Fruit fly (Drosophila melanogaster) whole organism, prepupa: Measurements from ENCODE around the gene CG13692.
A peak's percentile ranks its signal among the peaks of the same experiment; 100 is the strongest.

Experiments used
- Blimp-1 ChIP-seq: fragments of 200-800 bp; sonication (Bioruptor generic); optimal IDR thresholded peaks from 3 replicates; lab custom pipeline; 2017; ENCODE audit warnings: missing biosample characterization, missing genetic modification characterization, mild to moderate bottlenecking, moderate library complexity, missing genetic modification reagents
- CG10631 ChIP-seq: fragments of 200-800 bp; sonication (Bioruptor generic); optimal IDR thresholded peaks from 2 replicates; lab custom pipeline; 2016; ENCODE audit warnings: missing biosample characterization, missing genetic modification characterization
- CG11294 ChIP-seq: fragments of 200-800 bp; sonication (Bioruptor generic); IDR thresholded peaks from 2 replicates; pipeline ENCODE4 v1.3.6; 2022; ENCODE audit warnings: missing biosample characterization, missing genetic modification characterization
- CG1621 ChIP-seq: fragments of 200-800 bp; sonication (Bioruptor generic); optimal IDR thresholded peaks from 3 replicates; lab custom pipeline; 2018; ENCODE audit warnings: missing biosample characterization, mild to moderate bottlenecking, missing genetic modification characterization
- CG16779 ChIP-seq: fragments of 200-800 bp; sonication (Bioruptor generic); optimal IDR thresholded peaks from 3 replicates; lab custom pipeline; 2017; ENCODE audit warnings: missing biosample characterization, mild to moderate bottlenecking, missing genetic modification characterization
- CG3032 ChIP-seq: fragments of 200-800 bp; optimal IDR thresholded peaks from 2 replicates; lab custom pipeline; 2019; ENCODE audit warnings: missing biosample characterization, mild to moderate bottlenecking, missing genetic modification characterization, moderate library complexity
- CG31627 ChIP-seq: fragments of 200-800 bp; sonication (Bioruptor generic); optimal IDR thresholded peaks from 3 replicates; lab custom pipeline; 2016; ENCODE audit warnings: missing biosample characterization, missing genetic modification characterization
- CG32006 ChIP-seq: fragments of 200-800 bp; sonication (Bioruptor generic); optimal IDR thresholded peaks from 3 replicates; lab custom pipeline; 2017; ENCODE audit warnings: missing biosample characterization, mild to moderate bottlenecking, missing genetic modification characterization
- CG3919 ChIP-seq: fragments of 200-800 bp; sonication (Bioruptor generic); optimal IDR thresholded peaks from 3 replicates; lab custom pipeline; 2016; ENCODE audit warnings: missing biosample characterization, missing genetic modification characterization
- CG6163 ChIP-seq: fragments of 200-800 bp; sonication (Bioruptor generic); IDR thresholded peaks from 3 replicates; pipeline ENCODE4 v1.3.6; 2022; ENCODE audit warnings: missing biosample characterization, missing genetic modification characterization
- CG6792 ChIP-seq: fragments of 200-800 bp; sonication (Bioruptor generic); optimal IDR thresholded peaks from 3 replicates; lab custom pipeline; 2016; ENCODE audit warnings: missing biosample characterization, missing genetic modification characterization
- CG6854 ChIP-seq: fragments of 200-800 bp; sonication (Bioruptor generic); optimal IDR thresholded peaks from 2 replicates; lab custom pipeline; 2017; ENCODE audit warnings: missing biosample characterization, mild to moderate bottlenecking, missing genetic modification characterization
- CG7368 ChIP-seq: fragments of 200-800 bp; sonication (Bioruptor generic); optimal IDR thresholded peaks from 3 replicates; lab custom pipeline; 2016; ENCODE audit warnings: missing biosample characterization, missing genetic modification characterization
- CG8319 ChIP-seq: fragments of 200-800 bp; sonication (Bioruptor generic); optimal IDR thresholded peaks from 3 replicates; lab custom pipeline; 2016; ENCODE audit warnings: missing biosample characterization, missing genetic modification characterization
- CG9139 ChIP-seq: fragments of 200-800 bp; sonication (Bioruptor generic); optimal IDR thresholded peaks from 3 replicates; lab custom pipeline; 2017; ENCODE audit warnings: missing biosample characterization, mild to moderate bottlenecking, missing genetic modification characterization
- Eip75B ChIP-seq: fragments of 200-800 bp; sonication (Bioruptor generic); optimal IDR thresholded peaks from 3 replicates; lab custom pipeline; 2016; ENCODE audit warnings: missing biosample characterization, missing genetic modification characterization
- Eip78C ChIP-seq: fragments of 200-800 bp; sonication (Bioruptor generic); peaks from one replicate; lab custom pipeline; 2016; ENCODE audit warnings: missing biosample characterization, missing genetic modification characterization
- Eip93F ChIP-seq: fragments of 200-800 bp; sonication (Bioruptor generic); optimal IDR thresholded peaks from 2 replicates; lab custom pipeline; 2016; ENCODE audit warnings: missing biosample characterization, mild to moderate bottlenecking, missing genetic modification characterization
- Ets21C ChIP-seq: fragments of 200-800 bp; sonication (Bioruptor generic); optimal IDR thresholded peaks from 3 replicates; lab custom pipeline; 2016; ENCODE audit warnings: missing biosample characterization, missing genetic modification characterization
- Ets96B ChIP-seq: fragments of 200-800 bp; optimal IDR thresholded peaks from 2 replicates; lab custom pipeline; 2019; ENCODE audit warnings: missing biosample characterization, mild to moderate bottlenecking, missing genetic modification characterization, moderate library complexity
- Hr38 ChIP-seq: sonication (Bioruptor generic); optimal IDR thresholded peaks from 2 replicates; lab custom pipeline; 2016; ENCODE audit warnings: missing biosample characterization, missing genetic modification characterization
- Hr39 ChIP-seq: fragments of 200-800 bp; sonication (Bioruptor generic); optimal IDR thresholded peaks from 2 replicates; lab custom pipeline; 2016; ENCODE audit warnings: missing biosample characterization, missing genetic modification characterization
- Met ChIP-seq: fragments of 200-800 bp; sonication (Bioruptor generic); optimal IDR thresholded peaks from 3 replicates; lab custom pipeline; 2016; ENCODE audit warnings: missing biosample characterization, missing genetic modification characterization
- Sox14 ChIP-seq: fragments of 200-800 bp; sonication (Bioruptor generic); optimal IDR thresholded peaks from 3 replicates; lab custom pipeline; 2016; ENCODE audit warnings: missing biosample characterization, missing genetic modification characterization
- acj6 ChIP-seq: fragments of 200-800 bp; sonication (Bioruptor generic); optimal IDR thresholded peaks from 3 replicates; lab custom pipeline; 2016; ENCODE audit warnings: missing biosample characterization, missing genetic modification characterization
- cyc ChIP-seq: fragments of 200-800 bp; sonication (Bioruptor generic); optimal IDR thresholded peaks from 3 replicates; lab custom pipeline; 2016; ENCODE audit warnings: missing biosample characterization, missing genetic modification characterization
- dsx ChIP-seq: fragments of 200-800 bp; optimal IDR thresholded peaks from 3 replicates; lab custom pipeline; 2019; ENCODE audit warnings: missing biosample characterization, mild to moderate bottlenecking, missing genetic modification characterization, moderate library complexity; ENCODE audit not compliant: poor library complexity, severe bottlenecking
- esn ChIP-seq: fragments of 200-800 bp; sonication (Bioruptor generic); optimal IDR thresholded peaks from 2 replicates; lab custom pipeline; 2016; ENCODE audit warnings: missing biosample characterization, mild to moderate bottlenecking, missing genetic modification characterization, moderate library complexity
- fd59A ChIP-seq: fragments of 200-800 bp; sonication (Bioruptor generic); optimal IDR thresholded peaks from 2 replicates; lab custom pipeline; 2017; ENCODE audit warnings: missing biosample characterization, mild to moderate bottlenecking, missing genetic modification characterization, missing genetic modification reagents
- fd85E ChIP-seq: fragments of 200-800 bp; sonication (Bioruptor generic); optimal IDR thresholded peaks from 3 replicates; lab custom pipeline; 2016; ENCODE audit warnings: missing biosample characterization, missing genetic modification characterization
- fkh ChIP-seq: fragments of 200-800 bp; sonication (Bioruptor generic); optimal IDR thresholded peaks from 3 replicates; lab custom pipeline; 2017; ENCODE audit warnings: missing biosample characterization, mild to moderate bottlenecking, missing genetic modification characterization, moderate library complexity
- lz ChIP-seq: fragments of 200-800 bp; sonication (Bioruptor generic); optimal IDR thresholded peaks from 3 replicates; lab custom pipeline; 2016; ENCODE audit warnings: missing biosample characterization, missing genetic modification characterization
- net ChIP-seq: fragments of 200-800 bp; sonication (Bioruptor generic); optimal IDR thresholded peaks from 3 replicates; lab custom pipeline; 2016; ENCODE audit warnings: missing biosample characterization, missing genetic modification characterization
- pdm3 ChIP-seq: fragments of 200-800 bp; sonication (Bioruptor generic); optimal IDR thresholded peaks from 3 replicates; lab custom pipeline; 2016; ENCODE audit warnings: missing biosample characterization, missing genetic modification characterization
- salr ChIP-seq, 2 experiments: fragments of 200-800 bp; sonication (Bioruptor generic); optimal IDR thresholded peaks; 3 replicates each; lab custom pipeline; 2016 to 2018; ENCODE audit warnings: missing biosample characterization in 2 of 2, missing genetic modification characterization in 2 of 2, mild to moderate bottlenecking in 1 of 2
- spab ChIP-seq: fragments of 200-800 bp; sonication (Bioruptor generic); optimal IDR thresholded peaks from 2 replicates; lab custom pipeline; 2017; ENCODE audit warnings: missing biosample characterization, mild to moderate bottlenecking, missing genetic modification characterization, missing genetic modification reagents
- ss ChIP-seq, 2 experiments: fragments of 200-800 bp; sonication (Bioruptor generic); optimal IDR thresholded peaks; 2 replicates in 1 of 2; 3 replicates in 1 of 2; lab custom pipeline; 2017 to 2018; ENCODE audit warnings: mild to moderate bottlenecking in 2 of 2, missing biosample characterization in 2 of 2, missing genetic modification characterization in 2 of 2, moderate library complexity in 1 of 2
- svp ChIP-seq: fragments of 200-800 bp; sonication (Bioruptor generic); peaks from one replicate; lab custom pipeline; 2016; ENCODE audit warnings: missing biosample characterization, missing genetic modification characterization
- topi ChIP-seq: fragments of 200-800 bp; sonication (Bioruptor generic); optimal IDR thresholded peaks from 3 replicates; lab custom pipeline; 2016; ENCODE audit warnings: missing biosample characterization, missing genetic modification characterization
- vri ChIP-seq: fragments of 200-800 bp; sonication (Bioruptor generic); optimal IDR thresholded peaks from 3 replicates; lab custom pipeline; 2016; ENCODE audit warnings: missing biosample characterization, mild to moderate bottlenecking, missing genetic modification characterization

Gene CG13692

dm6 chr2L:421119-421821 lies at the start of gene CG13692, which contains the start of gene CG11885:
TSS of gene CG13692 (plus strand) at chr2L:421771.
TSS of gene CG11885 (minus strand) at chr2L:421450.
- no peak for TF ChIP-seq CG8319 (GFP tag; lab: Kevin White, UChicago)
- peak; percentile 78 for TF ChIP-seq vri
- TF ChIP-seq Hr39 (GFP tag; lab: Kevin White, UChicago): peak; percentile 1
- TF ChIP-seq acj6 (GFP tag; lab: Kevin White, UChicago): peak; percentile 15
- TF ChIP-seq Eip78C (GFP tag; lab: Kevin White, UChicago): peak; percentile 58
- TF ChIP-seq fkh (GFP tag; lab: Kevin White, UChicago): peak; percentile 90
- peak; percentile 3 for TF ChIP-seq cyc (GFP tag; lab: Kevin White, UChicago)
- TF ChIP-seq esn (GFP tag; lab: Kevin White, UChicago): peak; percentile 44
- TF ChIP-seq CG9139 (GFP tag; lab: Kevin White, UChicago): no peak
- TF ChIP-seq svp: peak; percentile 72
- TF ChIP-seq Blimp-1 (GFP tag; lab: Kevin White, UChicago): no peak
- TF ChIP-seq dsx (GFP tag; lab: Kevin White, UChicago): peak; percentile 89
- no peak for TF ChIP-seq CG6163
- TF ChIP-seq Met: peak; percentile 5
- peak; percentile 35 for TF ChIP-seq lz
- TF ChIP-seq topi: peak; percentile 24
- TF ChIP-seq CG3919 (GFP tag; lab: Kevin White, UChicago): peak; percentile 38
- TF ChIP-seq Eip93F (GFP tag; lab: Kevin White, UChicago): no peak
- peak; percentile 26 for TF ChIP-seq CG1621 (tag; lab: Kevin White, UChicago)
- no peak for TF ChIP-seq CG6854
- TF ChIP-seq Sox14: peak; percentile 43
- peak; percentile 15 for TF ChIP-seq CG31627 (GFP tag; lab: Kevin White, UChicago)
- TF ChIP-seq, all 60 proteins: peak for 16

- TF ChIP-seq cyc (GFP tag; lab: Kevin White, UChicago) (no peak), CG32006 (GFP tag; lab: Kevin White, UChicago) (no peak), Eip78C (GFP tag; lab: Kevin White, UChicago) (peak; percentile 52), esn (GFP tag; lab: Kevin White, UChicago) (no peak), CG31627 (GFP tag; lab: Kevin White, UChicago) (no peak), Met (no peak), ss (GFP tag; optimal IDR thresholded peaks at IDR 0.05; lab: Kevin White, UChicago) (peak in 1 of 2 experiments; percentile 45), CG1621 (tag; lab: Kevin White, UChicago) (peak; percentile 4), CG3032 (tag; lab: Kevin White, UChicago) (no peak), Eip75B (GFP tag; lab: Kevin White, UChicago) (no peak), CG6163 (0 out of 3 replicates have a peak, but pooled peaks have one; percentile 20), dsx (GFP tag; lab: Kevin White, UChicago) (peak; percentile 89)
Measured at dm6 chr2L:377780-378222, 43.8 kb upstream of the CG13692 start, which contains the start of gene al. TSS of gene al (plus strand) at chr2L:378112.

- TF ChIP-seq CG31627 (GFP tag; lab: Kevin White, UChicago) (no peak), Ets21C (GFP tag; lab: Kevin White, UChicago) (no peak), Hr38 (GFP tag; lab: Kevin White, UChicago) (no peak)
Measured at dm6 chr2L:378815-379440, 42.6 kb upstream of the CG13692 start.

dm6 chr2L:382807-383206 lies 38.8 kb upstream of the CG13692 start:
- TF ChIP-seq Blimp-1 (GFP tag; lab: Kevin White, UChicago) (no peak), CG6792 (GFP tag; lab: Kevin White, UChicago) (peak; percentile 62), fd85E (no peak), CG9139 (GFP tag; lab: Kevin White, UChicago) (no peak), salr (GFP tag; optimal IDR thresholded peaks at IDR 0.05; lab: Kevin White, UChicago) (peak in 1 of 2 experiments; percentile 8), Met (peak; percentile 71), CG10631 (GFP tag; lab: Kevin White, UChicago) (peak; percentile 53), spab (GFP tag; lab: Kevin White, UChicago) (peak; percentile 16), fkh (GFP tag; lab: Kevin White, UChicago) (no peak), svp (peak; percentile 88), CG16779 (tag; lab: Kevin White, UChicago) (no peak), lz (peak; percentile 61), acj6 (GFP tag; lab: Kevin White, UChicago) (peak; percentile 56), Ets96B (tag; lab: Kevin White, UChicago) (peak; percentile 33), topi (peak; percentile 67), Sox14 (peak; percentile 61), ss (GFP tag; optimal IDR thresholded peaks at IDR 0.05; lab: Kevin White, UChicago) (peak; percentile 25 to 34), vri (peak; percentile 63), CG11294 (no peak), net (GFP tag; lab: Kevin White, UChicago) (peak; percentile 40), Hr39 (GFP tag; lab: Kevin White, UChicago) (peak; percentile 68), pdm3 (GFP tag; lab: Kevin White, UChicago) (peak; percentile 51), Hr38 (GFP tag; lab: Kevin White, UChicago) (no peak), CG7368 (GFP tag; lab: Kevin White, UChicago) (peak; percentile 16), fd59A (GFP tag; lab: Kevin White, UChicago) (no peak)
